Worm (Caenorhabditis elegans) whole organism, young adult: ENCODE data around the gene W01B6.4.
"Not testable (repeated sequence)": the region's sequence is repeated elsewhere in the genome, so short reads cannot be mapped to it uniquely, and the experiment has no call there.

Source experiments
- B0019.2 ChIP-seq: fragments of 200-800 bp; sonication (Bioruptor generic); conservative IDR thresholded peaks from 2 replicates; pipeline ENCODE4 v1.3.6; 2022; ENCODE audit warnings: missing genetic modification reagents, missing genetic modification characterization, missing compliant biosample characterization
- B0035.1 ChIP-seq: sonication (generic microtip); optimal IDR thresholded peaks from 2 replicates; lab custom pipeline; 2016; ENCODE audit warnings: missing genetic modification characterization, mild to moderate bottlenecking, missing compliant biosample characterization, missing genotype, missing genetic modification reagents
- C17E4.6 ChIP-seq: fragments of 200-800 bp; sonication (Bioruptor generic); IDR thresholded peaks from 2 replicates; pipeline ENCODE4 v1.3.6; 2022; ENCODE audit warnings: missing genetic modification reagents, missing genetic modification characterization, missing compliant biosample characterization
- F10E7.11 ChIP-seq: sonication (generic microtip); optimal IDR thresholded peaks from 2 replicates; lab custom pipeline; 2017; ENCODE audit warnings: mild to moderate bottlenecking, missing genetic modification characterization, moderate library complexity, missing compliant biosample characterization
- F52B5.7 ChIP-seq: sonication (generic microtip); optimal IDR thresholded peaks from 2 replicates; lab custom pipeline; 2016; ENCODE audit warnings: mild to moderate bottlenecking, missing genetic modification characterization, missing compliant biosample characterization
- K12H6.12 ChIP-seq: fragments of 200-800 bp; sonication (Bioruptor generic); optimal IDR thresholded peaks from 2 replicates; lab custom pipeline; 2018; ENCODE audit warnings: mild to moderate bottlenecking, missing genetic modification characterization, missing compliant biosample characterization
- Y67H2A.10 ChIP-seq: fragments of 200-800 bp; sonication (Bioruptor generic); conservative IDR thresholded peaks from 2 replicates; pipeline ENCODE4 v1.3.6; 2022; ENCODE audit warnings: missing genetic modification reagents, missing genetic modification characterization, missing compliant biosample characterization
- Y79H2A.3 ChIP-seq: fragments of 200-800 bp; sonication (Bioruptor generic); conservative IDR thresholded peaks from 2 replicates; pipeline ENCODE4 v1.3.6; 2022; ENCODE audit warnings: missing genetic modification reagents, missing genetic modification characterization, missing compliant biosample characterization
- ZK185.1 ChIP-seq: sonication (generic microtip); optimal IDR thresholded peaks from 2 replicates; lab custom pipeline; 2016; ENCODE audit warnings: mild to moderate bottlenecking, missing genetic modification characterization, missing compliant biosample characterization; ENCODE audit not compliant: poor library complexity, severe bottlenecking
- akir-1 ChIP-seq: fragments of 200-800 bp; sonication (Bioruptor generic); optimal IDR thresholded peaks from 2 replicates; lab custom pipeline; 2018; ENCODE audit warnings: mild to moderate bottlenecking, missing genetic modification characterization, moderate library complexity, missing compliant biosample characterization
- attf-5 ChIP-seq: fragments of 200-800 bp; sonication (Bioruptor generic); optimal IDR thresholded peaks from 2 replicates; lab custom pipeline; 2018; ENCODE audit warnings: mild to moderate bottlenecking, missing genetic modification characterization, missing compliant biosample characterization
- attf-6 ChIP-seq: fragments of 200-800 bp; sonication (Bioruptor generic); IDR thresholded peaks from 2 replicates; pipeline ENCODE4 v1.3.6; 2022; ENCODE audit warnings: missing genetic modification reagents, missing genetic modification characterization, missing compliant biosample characterization
- ceh-27 ChIP-seq: fragments of 200-800 bp; sonication (Bioruptor generic); optimal IDR thresholded peaks from 2 replicates; lab custom pipeline; 2018; ENCODE audit warnings: mild to moderate bottlenecking, missing genetic modification characterization, moderate library complexity, missing compliant biosample characterization
- ceh-40 ChIP-seq: fragments of 200-800 bp; sonication (Bioruptor generic); IDR thresholded peaks from 2 replicates; pipeline ENCODE4 v1.3.6; 2022; ENCODE audit warnings: missing genetic modification characterization, missing compliant biosample characterization
- dox-1 ChIP-seq: fragments of 200-800 bp; sonication (Bioruptor generic); IDR thresholded peaks from 2 replicates; pipeline ENCODE4 v1.3.6; 2022; ENCODE audit warnings: missing genetic modification reagents, missing genetic modification characterization, missing compliant biosample characterization
- egrh-3 ChIP-seq: fragments of 200-800 bp; sonication (Bioruptor generic); IDR thresholded peaks from 2 replicates; pipeline ENCODE4 v1.3.6; 2022; ENCODE audit warnings: missing genetic modification reagents, missing genetic modification characterization, missing compliant biosample characterization
- ekl-4 ChIP-seq: fragments of 200-800 bp; sonication (Bioruptor generic); IDR thresholded peaks from 2 replicates; pipeline ENCODE4 v1.3.6; 2022; ENCODE audit warnings: missing genetic modification reagents, missing genetic modification characterization, missing compliant biosample characterization
- gei-17 ChIP-seq: fragments of 200-800 bp; sonication (Bioruptor generic); optimal IDR thresholded peaks from 2 replicates; lab custom pipeline; 2018; ENCODE audit warnings: mild to moderate bottlenecking, missing genetic modification characterization, missing compliant biosample characterization
- him-1 ChIP-seq: sonication (generic microtip); optimal IDR thresholded peaks from 2 replicates; lab custom pipeline; 2016; ENCODE audit warnings: missing genotype, missing genetic modification reagents, missing genetic modification characterization, missing compliant biosample characterization
- hlh-12 ChIP-seq: sonication (generic microtip); optimal IDR thresholded peaks from 2 replicates; lab custom pipeline; 2016; ENCODE audit warnings: missing genetic modification characterization, missing compliant biosample characterization
- hmg-1.2 ChIP-seq: fragments of 200-800 bp; sonication (Bioruptor generic); IDR thresholded peaks from 2 replicates; pipeline ENCODE4 v1.3.6; 2022; ENCODE audit warnings: missing genetic modification reagents, missing genetic modification characterization, missing compliant biosample characterization
- hrde-1 ChIP-seq: sonication (generic microtip); optimal IDR thresholded peaks from 2 replicates; lab custom pipeline; 2016; ENCODE audit warnings: missing genetic modification characterization, mild to moderate bottlenecking, missing compliant biosample characterization, moderate library complexity, missing genotype, missing genetic modification reagents, borderline replicate concordance
- lin-54 ChIP-seq: fragments of 200-800 bp; sonication (Bioruptor generic); optimal IDR thresholded peaks from 2 replicates; lab custom pipeline; 2018; ENCODE audit warnings: mild to moderate bottlenecking, missing genetic modification characterization, missing compliant biosample characterization
- lir-1 ChIP-seq: fragments of 200-800 bp; sonication (Bioruptor generic); conservative IDR thresholded peaks from 2 replicates; pipeline ENCODE4 v1.3.6; 2022; ENCODE audit warnings: missing genetic modification reagents, missing genetic modification characterization, missing compliant biosample characterization
- madf-10 ChIP-seq: sonication (generic microtip); optimal IDR thresholded peaks from 2 replicates; lab custom pipeline; 2016; ENCODE audit warnings: mild to moderate bottlenecking, missing genetic modification characterization, missing compliant biosample characterization
- mel-28 ChIP-seq: sonication (generic microtip); optimal IDR thresholded peaks from 2 replicates; lab custom pipeline; 2016; ENCODE audit warnings: borderline replicate concordance, mild to moderate bottlenecking, missing genetic modification characterization, missing compliant biosample characterization
- mxl-1 ChIP-seq: sonication (generic microtip); optimal IDR thresholded peaks from 2 replicates; lab custom pipeline; 2016; ENCODE audit warnings: missing genetic modification characterization, missing compliant biosample characterization
- nfya-1 ChIP-seq: sonication (generic microtip); optimal IDR thresholded peaks from 2 replicates; lab custom pipeline; 2017; ENCODE audit warnings: antibody characterized with exemption, missing compliant biosample characterization, missing genetic modification characterization, borderline replicate concordance; ENCODE audit not compliant: insufficient read depth
- nhr-27 ChIP-seq: fragments of 200-800 bp; sonication (Bioruptor generic); optimal IDR thresholded peaks from 2 replicates; lab custom pipeline; 2018; ENCODE audit warnings: mild to moderate bottlenecking, missing genetic modification characterization, moderate library complexity, missing compliant biosample characterization
- pbrm-1 ChIP-seq: fragments of 200-800 bp; sonication (Bioruptor generic); IDR thresholded peaks from 2 replicates; pipeline ENCODE4 v1.3.6; 2022; ENCODE audit warnings: missing genetic modification reagents, missing genetic modification characterization, missing compliant biosample characterization
- pha-4 ChIP-seq: fragments of 150-350 bp; sonication (generic microtip); optimal IDR thresholded peaks from 2 replicates; lab custom pipeline; 2014; ENCODE audit warnings: missing biosample characterization, missing genetic modification reagents, missing genetic modification characterization
- rcor-1 ChIP-seq: fragments of 200-800 bp; sonication (Bioruptor generic); IDR thresholded peaks from 2 replicates; pipeline ENCODE4 v1.3.6; 2022; ENCODE audit warnings: missing genetic modification reagents, missing genetic modification characterization, missing compliant biosample characterization
- rpc-1 ChIP-seq, 2 experiments: fragments of 150-350 bp in 1 of 2; sonication (generic microtip) in 1 of 2; optimal IDR thresholded peaks; 2 replicates each; lab custom pipeline; 2014 to 2018; ENCODE audit warnings: missing biosample characterization in 1 of 2, missing genetic modification characterization in 1 of 2, missing genetic modification reagents in 1 of 2, missing genotype in 1 of 2
- snpc-4 ChIP-seq, 5 experiments: fragments of 150-350 bp in 1 of 5; sonication (generic microtip) in 4 of 5; optimal IDR thresholded peaks; 2 replicates each; lab custom pipeline; 2014 to 2018; ENCODE audit warnings: missing genetic modification characterization in 5 of 5, missing biosample characterization in 3 of 5, antibody characterized with exemption in 2 of 5, mild to moderate bottlenecking in 2 of 5, missing compliant biosample characterization in 2 of 5, missing genotype in 2 of 5, moderate library complexity in 2 of 5, missing genetic modification reagents in 1 of 5
- somi-1 ChIP-seq: fragments of 200-800 bp; sonication (Bioruptor generic); optimal IDR thresholded peaks from 2 replicates; lab custom pipeline; 2018; ENCODE audit warnings: mild to moderate bottlenecking, missing genetic modification characterization, missing compliant biosample characterization
- sptf-2 ChIP-seq: fragments of 200-800 bp; sonication (Bioruptor generic); optimal IDR thresholded peaks from 2 replicates; lab custom pipeline; 2018; ENCODE audit warnings: mild to moderate bottlenecking, missing genetic modification characterization, missing compliant biosample characterization
- unc-62 ChIP-seq: fragments of 150-350 bp; optimal IDR thresholded peaks from 2 replicates; lab custom pipeline; 2014; ENCODE audit warnings: missing biosample characterization, missing genetic modification reagents, missing genetic modification characterization
- ztf-22 ChIP-seq: fragments of 200-800 bp; sonication (Bioruptor generic); optimal IDR thresholded peaks from 2 replicates; lab custom pipeline; 2018; ENCODE audit warnings: mild to moderate bottlenecking, missing genetic modification characterization, moderate library complexity, missing compliant biosample characterization
- ztf-25 ChIP-seq: fragments of 200-800 bp; sonication (Bioruptor generic); IDR thresholded peaks from 2 replicates; pipeline ENCODE4 v1.3.6; 2022; ENCODE audit warnings: missing genetic modification reagents, missing genetic modification characterization, missing compliant biosample characterization
- ztf-3 ChIP-seq: fragments of 200-800 bp; sonication (Bioruptor generic); optimal IDR thresholded peaks from 2 replicates; lab custom pipeline; 2018; ENCODE audit warnings: mild to moderate bottlenecking, missing genetic modification characterization, missing compliant biosample characterization
- ztf-6 ChIP-seq: fragments of 200-800 bp; sonication (Bioruptor generic); IDR thresholded peaks from 2 replicates; pipeline ENCODE4 v1.3.6; 2022; ENCODE audit warnings: missing genetic modification reagents, missing genetic modification characterization, missing compliant biosample characterization

Gene W01B6.4

DNA sequence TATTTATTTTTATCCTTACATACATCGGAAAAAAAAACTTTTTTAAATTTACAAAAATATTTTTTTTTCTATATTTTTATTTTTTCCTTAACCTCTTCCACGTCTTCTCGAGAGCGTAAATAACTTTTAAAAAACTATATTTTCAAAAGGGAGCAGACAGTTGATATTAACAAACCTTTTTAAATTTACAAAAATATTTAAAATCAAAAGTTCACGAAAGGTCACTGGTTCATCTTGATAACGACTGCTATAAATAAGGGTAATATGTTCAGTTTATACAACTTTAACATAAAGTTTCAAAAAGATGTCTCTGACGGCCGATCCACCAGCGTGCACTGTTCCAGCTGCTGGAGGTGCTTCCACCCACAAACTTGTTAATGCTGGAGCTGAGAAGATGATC is 46.5 kb upstream of the W01B6.4 start, which contains the start of the genes F44D12.16 and msd-2:
F44D12.16 (plus strand) TSS at position 301 of the 400 bp plus-strand sequence.
msd-2 (plus strand) TSS at position 305 of the 400 bp plus-strand sequence.
- not testable (repeated sequence) for TF ChIP-seq F10E7.11 (tag; lab: Kevin White, UChicago); gei-17; rcor-1 (GFP tag; lab: Robert Waterston, UW)

DNA sequence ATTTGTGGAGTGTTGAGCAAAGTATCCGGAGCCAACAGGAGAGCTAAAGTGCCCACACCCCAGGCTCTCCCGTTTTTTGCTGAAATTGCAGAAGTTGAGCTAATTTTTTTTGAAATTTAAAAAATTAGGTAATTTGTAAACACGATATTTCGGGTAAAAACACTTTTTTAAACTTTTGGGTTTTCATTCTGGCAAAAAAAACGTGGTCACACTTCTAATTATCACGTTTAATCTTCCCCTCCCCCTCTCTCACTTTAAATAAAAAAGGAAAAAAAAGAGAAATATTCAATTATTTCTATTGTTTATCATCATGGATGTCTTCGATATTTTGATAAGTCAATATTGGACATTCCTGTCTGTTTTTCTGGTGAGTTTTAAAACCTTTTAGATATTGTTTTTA is 42.2 kb upstream of the W01B6.4 start, which contains the start of gene F44D12.6:
F44D12.6 (plus strand) TSS at position 301 of the 400 bp plus-strand sequence.
- TF ChIP-seq F10E7.11 (tag; lab: Kevin White, UChicago), result no peak
- TF ChIP-seq mel-28 (tag; lab: Kevin White, UChicago), result no peak
- TF ChIP-seq hrde-1 (tag; lab: Kevin White, UChicago), result no peak
- no peak for TF ChIP-seq nfya-1 (tag; lab: Kevin White, UChicago)
- TF ChIP-seq B0035.1 (tag; lab: Kevin White, UChicago), result no peak
- no peak for TF ChIP-seq attf-6 (GFP tag; lab: Robert Waterston, UW)
- no peak for TF ChIP-seq hmg-1.2 (GFP tag; lab: Robert Waterston, UW)
- TF ChIP-seq madf-10 (tag; lab: Kevin White, UChicago), result no peak
- no peak for TF ChIP-seq ZK185.1 (tag; lab: Kevin White, UChicago)
- no peak for TF ChIP-seq unc-62

DNA sequence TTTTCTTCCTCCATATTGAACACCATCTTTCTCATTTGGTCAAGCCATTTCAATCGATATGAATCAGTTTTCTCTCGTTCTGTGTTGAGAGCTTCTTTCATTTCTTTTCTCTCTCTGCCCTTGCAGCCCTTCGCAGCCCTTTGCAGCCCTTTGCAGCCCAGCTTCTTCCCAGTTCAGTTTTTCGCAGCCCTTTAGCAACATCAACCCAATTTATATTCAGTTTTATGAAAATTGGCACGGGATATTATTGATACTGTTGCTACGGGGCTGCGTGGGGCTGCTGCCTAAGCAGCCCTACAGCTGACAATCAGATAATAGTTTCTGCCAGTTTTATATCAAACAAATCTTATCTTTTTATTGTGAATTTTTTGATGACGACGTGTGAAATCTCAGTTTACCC is 38.3 kb upstream of the W01B6.4 start, which contains the start of gene F44D12.10:
F44D12.10 (minus strand) TSS at position 101 of the 400 bp plus-strand sequence.
- TF ChIP-seq ceh-27 (GFP tag; lab: Kevin White, UChicago), result no peak
- TF ChIP-seq dox-1 (GFP tag; lab: Robert Waterston, UW), result no peak
- no peak for TF ChIP-seq Y79H2A.3 (GFP tag; lab: Robert Waterston, UW)
- no peak for TF ChIP-seq akir-1 (GFP tag; lab: Kevin White, UChicago)
- TF ChIP-seq somi-1 (GFP tag; lab: Kevin White, UChicago), result no peak
- TF ChIP-seq ekl-4 (GFP tag; lab: Robert Waterston, UW), result no peak
- no peak for TF ChIP-seq Y67H2A.10 (GFP tag; lab: Robert Waterston, UW)
- no peak for TF ChIP-seq hrde-1 (tag; lab: Kevin White, UChicago)
- TF ChIP-seq snpc-4 (GFP tag; optimal IDR thresholded peaks at IDR 0.05; lab: Kevin White, UChicago), result no peak
- no peak for TF ChIP-seq snpc-4 (tag; optimal IDR thresholded peaks at IDR 0.05; lab: Kevin White, UChicago)
- no peak for TF ChIP-seq nfya-1 (tag; lab: Kevin White, UChicago)
- no peak for TF ChIP-seq lir-1 (GFP tag; lab: Robert Waterston, UW)
- TF ChIP-seq sptf-2, result no peak
- no peak for TF ChIP-seq nhr-27
- TF ChIP-seq ztf-22 (GFP tag; lab: Kevin White, UChicago), result no peak
- no peak for TF ChIP-seq egrh-3 (GFP tag; lab: Robert Waterston, UW)
- TF ChIP-seq, all 124 proteins: peak for 0

DNA sequence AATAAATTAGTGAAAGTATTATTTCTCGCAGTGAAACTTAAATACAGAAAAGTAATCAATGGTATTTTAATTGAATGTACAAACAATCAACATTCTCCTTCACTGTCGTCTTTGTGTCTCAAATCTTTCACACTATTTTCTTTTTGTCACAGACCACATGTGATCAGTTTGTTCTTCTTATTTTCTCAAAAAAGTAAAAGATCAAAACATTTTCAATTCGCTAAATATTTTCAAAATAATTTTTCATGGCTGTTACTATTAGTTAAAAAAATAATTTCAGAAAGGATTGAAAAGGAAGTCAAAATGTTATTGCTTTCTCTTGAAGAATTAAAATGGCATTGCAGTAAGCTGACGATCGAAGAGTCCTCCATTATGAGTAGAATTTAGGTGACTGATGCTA is 34.5 kb upstream of the W01B6.4 start, which contains the start of gene dhs-31:
dhs-31 (minus strand) TSS at position 101 of the 400 bp plus-strand sequence.
- TF ChIP-seq rpc-1 (optimal IDR thresholded peaks at IDR 0.05; lab: Kevin White, UChicago), result no peak
- no peak for TF ChIP-seq rpc-1 (tag; optimal IDR thresholded peaks at IDR 0.05; lab: Kevin White, UChicago)
- no peak for TF ChIP-seq ztf-25 (GFP tag; lab: Robert Waterston, UW)
- no peak for TF ChIP-seq F52B5.7
- TF ChIP-seq ztf-6, result no peak
- TF ChIP-seq pbrm-1 (GFP tag; lab: Robert Waterston, UW), result no peak
- no peak for TF ChIP-seq lin-54 (GFP tag; lab: Kevin White, UChicago)
- no peak for TF ChIP-seq hlh-12 (tag; lab: Kevin White, UChicago)
- no peak for TF ChIP-seq ceh-40 (GFP tag; lab: Robert Waterston, UW)
- no peak for TF ChIP-seq ztf-3 (GFP tag; lab: Kevin White, UChicago)
- TF ChIP-seq K12H6.12 (tag; lab: Kevin White, UChicago), result no peak
- TF ChIP-seq mxl-1, result no peak
- TF ChIP-seq C17E4.6 (GFP tag; lab: Robert Waterston, UW), result no peak
- no peak for TF ChIP-seq B0019.2 (GFP tag; lab: Robert Waterston, UW)
- TF ChIP-seq unc-62, result no peak
- TF ChIP-seq pha-4, result no peak
- no peak for TF ChIP-seq rcor-1 (GFP tag; lab: Robert Waterston, UW)
- TF ChIP-seq him-1 (tag; lab: Kevin White, UChicago), result no peak
- TF ChIP-seq attf-5 (GFP tag; lab: Kevin White, UChicago), result no peak
